Fruit fly (Drosophila melanogaster) whole organism, embryonic: Measurements from ENCODE around the gene CalpB.

Source experiments
- Aef1 ChIP-seq: fragments of 200-800 bp; sonication (Bioruptor generic); IDR thresholded peaks from 3 replicates; pipeline ENCODE4 v1.3.6; 2022; ENCODE audit warnings: missing biosample characterization, missing genetic modification characterization
- CG10366 ChIP-seq: fragments of 200-800 bp; sonication (Bioruptor generic); IDR thresholded peaks from 2 replicates; pipeline ENCODE4 v1.3.6; 2022; ENCODE audit warnings: missing biosample characterization, missing genetic modification characterization
- CG10654 ChIP-seq: fragments of 200-800 bp; sonication (Bioruptor generic); optimal IDR thresholded peaks from 2 replicates; lab custom pipeline; 2016; ENCODE audit warnings: missing biosample characterization, missing genetic modification characterization
- CG11085 ChIP-seq: fragments of 200-800 bp; sonication (Bioruptor generic); IDR thresholded peaks from 2 replicates; pipeline ENCODE4 v1.3.6; 2022; ENCODE audit warnings: missing biosample characterization, missing genetic modification characterization
- CG11456 ChIP-seq: fragments of 200-800 bp; sonication (Bioruptor generic); IDR thresholded peaks from 3 replicates; pipeline ENCODE4 v1.3.6; 2022; ENCODE audit warnings: missing biosample characterization, missing genetic modification characterization
- CG12236 ChIP-seq: fragments of 200-800 bp; sonication (Bioruptor generic); optimal IDR thresholded peaks from 2 replicates; lab custom pipeline; 2016; ENCODE audit warnings: missing biosample characterization, missing genetic modification characterization
- CG12659 ChIP-seq: fragments of 200-800 bp; sonication (Bioruptor generic); optimal IDR thresholded peaks from 3 replicates; lab custom pipeline; 2017; ENCODE audit warnings: mild to moderate bottlenecking, missing biosample characterization, missing genetic modification reagents, missing genetic modification characterization
- CG12744 ChIP-seq: fragments of 200-800 bp; sonication (Bioruptor generic); optimal IDR thresholded peaks from 2 replicates; lab custom pipeline; 2016; ENCODE audit warnings: missing biosample characterization, missing genetic modification characterization
- CG13296 ChIP-seq: fragments of 200-800 bp; sonication (Bioruptor generic); optimal IDR thresholded peaks from 3 replicates; lab custom pipeline; 2018; ENCODE audit warnings: missing biosample characterization, mild to moderate bottlenecking, missing genetic modification characterization
- CG13624 ChIP-seq: fragments of 200-800 bp; sonication (Bioruptor generic); optimal IDR thresholded peaks from 2 replicates; lab custom pipeline; 2016; ENCODE audit warnings: missing biosample characterization, missing genetic modification characterization
- CG16779 ChIP-seq: fragments of 200-800 bp; sonication (Bioruptor generic); IDR thresholded peaks from 2 replicates; pipeline ENCODE4 v1.3.6; 2022; ENCODE audit warnings: missing biosample characterization, missing genetic modification characterization
- CG17359 ChIP-seq: fragments of 200-800 bp; sonication (Bioruptor generic); optimal IDR thresholded peaks from 3 replicates; lab custom pipeline; 2018; ENCODE audit warnings: missing biosample characterization, mild to moderate bottlenecking, missing genetic modification characterization, moderate library complexity
- CG2889 ChIP-seq: fragments of 200-800 bp; sonication (Bioruptor generic); IDR thresholded peaks from 3 replicates; pipeline ENCODE4 v1.3.6; 2022; ENCODE audit warnings: missing biosample characterization, missing genetic modification characterization
- CG30431 ChIP-seq: fragments of 200-800 bp; sonication (Bioruptor generic); optimal IDR thresholded peaks from 2 replicates; lab custom pipeline; 2017; ENCODE audit warnings: missing biosample characterization, missing genetic modification characterization
- CG32767 ChIP-seq: fragments of 200-800 bp; sonication (Bioruptor generic); IDR thresholded peaks from 2 replicates; pipeline ENCODE4 v1.3.6; 2022; ENCODE audit warnings: missing biosample characterization, missing genetic modification characterization
- CG3281 ChIP-seq: fragments of 200-800 bp; sonication (Bioruptor generic); optimal IDR thresholded peaks from 3 replicates; lab custom pipeline; 2017; ENCODE audit warnings: missing biosample characterization, mild to moderate bottlenecking, missing genetic modification characterization
- CG4282 ChIP-seq: fragments of 200-800 bp; sonication (Bioruptor generic); optimal IDR thresholded peaks from 2 replicates; lab custom pipeline; 2016; ENCODE audit warnings: missing biosample characterization, missing genetic modification characterization
- CG5245 ChIP-seq: fragments of 200-800 bp; sonication (Bioruptor generic); optimal IDR thresholded peaks from 3 replicates; lab custom pipeline; 2016; ENCODE audit warnings: missing biosample characterization, missing genetic modification characterization
- CG6654 ChIP-seq: fragments of 200-800 bp; sonication (Bioruptor generic); optimal IDR thresholded peaks from 2 replicates; lab custom pipeline; 2017; ENCODE audit warnings: missing biosample characterization, mild to moderate bottlenecking, missing genetic modification characterization
- CG9797 ChIP-seq: fragments of 200-800 bp; sonication (Bioruptor generic); optimal IDR thresholded peaks from 3 replicates; lab custom pipeline; 2018; ENCODE audit warnings: missing biosample characterization, mild to moderate bottlenecking, missing genetic modification characterization
- CoRest ChIP-seq: fragments of 200-800 bp; sonication (Bioruptor generic); optimal IDR thresholded peaks from 3 replicates; lab custom pipeline; 2018; ENCODE audit warnings: missing biosample characterization, mild to moderate bottlenecking, missing genetic modification characterization, moderate library complexity
- Dip2 ChIP-seq: fragments of 200-800 bp; sonication (Bioruptor generic); IDR thresholded peaks from 2 replicates; pipeline ENCODE4 v1.3.6; 2022; ENCODE audit warnings: missing biosample characterization, missing genetic modification characterization
- Dip3 ChIP-seq: fragments of 200-800 bp; sonication (Bioruptor generic); optimal IDR thresholded peaks from 3 replicates; lab custom pipeline; 2016; ENCODE audit warnings: missing biosample characterization, missing genetic modification characterization
- Drgx ChIP-seq: fragments of 200-800 bp; sonication (Bioruptor generic); IDR thresholded peaks from 2 replicates; pipeline ENCODE4 v1.3.6; 2022; ENCODE audit warnings: missing biosample characterization, missing genetic modification characterization
- GATAe ChIP-seq: fragments of 200-800 bp; sonication (Bioruptor generic); conservative IDR thresholded peaks from 2 replicates; pipeline ENCODE4 v1.3.6; 2022; ENCODE audit warnings: missing biosample characterization, missing genetic modification characterization
- HHEX ChIP-seq: fragments of 200-800 bp; sonication (Bioruptor generic); optimal IDR thresholded peaks from 3 replicates; lab custom pipeline; 2017; ENCODE audit warnings: missing biosample characterization, mild to moderate bottlenecking, missing genetic modification characterization, missing genetic modification reagents
- MBD-R2 ChIP-seq: fragments of 200-800 bp; sonication (Bioruptor generic); IDR thresholded peaks from 2 replicates; pipeline ENCODE4 v1.3.6; 2022; ENCODE audit warnings: missing biosample characterization, missing genetic modification characterization
- Mad ChIP-seq: fragments of 200-800 bp; sonication (Bioruptor generic); optimal IDR thresholded peaks from 2 replicates; lab custom pipeline; 2016; ENCODE audit warnings: missing biosample characterization, missing genetic modification characterization
- Myb ChIP-seq: fragments of 200-800 bp; sonication (Bioruptor generic); optimal IDR thresholded peaks from 2 replicates; lab custom pipeline; 2016; ENCODE audit warnings: missing biosample characterization, missing genetic modification characterization
- PHDP ChIP-seq: fragments of 200-800 bp; sonication (Bioruptor generic); optimal IDR thresholded peaks from 3 replicates; lab custom pipeline; 2018; ENCODE audit warnings: missing biosample characterization, mild to moderate bottlenecking, missing genetic modification characterization, moderate library complexity
- Sox100B ChIP-seq: fragments of 200-800 bp; sonication (Bioruptor generic); optimal IDR thresholded peaks from 3 replicates; lab custom pipeline; 2018; ENCODE audit warnings: missing biosample characterization, mild to moderate bottlenecking, missing genetic modification characterization
- al ChIP-seq: fragments of 200-800 bp; sonication (Bioruptor generic); IDR thresholded peaks from 2 replicates; pipeline ENCODE4 v1.3.6; 2022; ENCODE audit warnings: missing biosample characterization, missing genetic modification characterization
- cwo ChIP-seq: fragments of 200-800 bp; sonication (Bioruptor generic); optimal IDR thresholded peaks from 3 replicates; lab custom pipeline; 2017; ENCODE audit warnings: missing biosample characterization, missing genetic modification characterization, mild to moderate bottlenecking, moderate library complexity, missing genetic modification reagents
- da ChIP-seq: fragments of 200-800 bp; sonication (Bioruptor generic); optimal IDR thresholded peaks from 2 replicates; lab custom pipeline; 2016; ENCODE audit warnings: missing biosample characterization, missing genetic modification characterization
- esg ChIP-seq: fragments of 200-800 bp; sonication (Bioruptor generic); conservative IDR thresholded peaks from 2 replicates; pipeline ENCODE4 v1.3.6; 2022; ENCODE audit warnings: missing biosample characterization, missing genetic modification characterization
- fru ChIP-seq: fragments of >200 bp; optimal IDR thresholded peaks from 2 replicates; lab custom pipeline; 2017
- gce ChIP-seq: fragments of 200-800 bp; sonication (Bioruptor generic); IDR thresholded peaks from 3 replicates; pipeline ENCODE4 v1.3.6; 2022; ENCODE audit warnings: missing biosample characterization, missing genetic modification characterization
- grau ChIP-seq: fragments of 200-800 bp; optimal IDR thresholded peaks from 3 replicates; lab custom pipeline; 2019; ENCODE audit warnings: missing biosample characterization, mild to moderate bottlenecking, missing genetic modification characterization, moderate library complexity
- gt ChIP-seq: fragments of 200-800 bp; sonication (Bioruptor generic); IDR thresholded peaks from 2 replicates; pipeline ENCODE4 v1.3.6; 2022; ENCODE audit warnings: missing biosample characterization, missing genetic modification characterization
- klu ChIP-seq: fragments of 200-800 bp; sonication (Bioruptor generic); IDR thresholded peaks from 2 replicates; pipeline ENCODE4 v1.3.6; 2022; ENCODE audit warnings: missing biosample characterization, missing genetic modification characterization
- knrl ChIP-seq: fragments of 200-800 bp; sonication (Bioruptor generic); IDR thresholded peaks from 3 replicates; pipeline ENCODE4 v1.3.6; 2022; ENCODE audit warnings: missing biosample characterization, missing genetic modification characterization; ENCODE audit not compliant: partially characterized antibody
- maf-S ChIP-seq: fragments of 200-800 bp; sonication (Bioruptor generic); optimal IDR thresholded peaks from 2 replicates; lab custom pipeline; 2016; ENCODE audit warnings: missing biosample characterization, missing genetic modification characterization
- nerfin-2 ChIP-seq: fragments of 200-800 bp; sonication (Bioruptor generic); IDR thresholded peaks from 2 replicates; pipeline ENCODE4 v1.3.6; 2022; ENCODE audit warnings: missing biosample characterization, missing genetic modification characterization; ENCODE audit not compliant: partially characterized antibody
- oc ChIP-seq: fragments of 200-800 bp; sonication (Bioruptor generic); optimal IDR thresholded peaks from 2 replicates; lab custom pipeline; 2018; ENCODE audit warnings: missing biosample characterization, mild to moderate bottlenecking, missing genetic modification characterization, moderate library complexity
- odd ChIP-seq: fragments of 200-800 bp; sonication (Bioruptor generic); optimal IDR thresholded peaks from 2 replicates; lab custom pipeline; 2017; ENCODE audit warnings: missing biosample characterization, mild to moderate bottlenecking, missing genetic modification characterization
- pnt ChIP-seq: fragments of 200-800 bp; sonication (Bioruptor generic); optimal IDR thresholded peaks from 3 replicates; lab custom pipeline; 2016; ENCODE audit warnings: missing biosample characterization, missing genetic modification characterization
- row ChIP-seq: fragments of 200-800 bp; sonication (Bioruptor generic); IDR thresholded peaks from 3 replicates; pipeline ENCODE4 v1.3.6; 2022; ENCODE audit warnings: missing biosample characterization, missing genetic modification characterization
- sr ChIP-seq: fragments of 200-800 bp; sonication (Bioruptor generic); IDR thresholded peaks from 3 replicates; pipeline ENCODE4 v1.3.6; 2022; ENCODE audit warnings: missing biosample characterization, missing genetic modification characterization
- tin ChIP-seq: fragments of 200-800 bp; sonication (Bioruptor generic); optimal IDR thresholded peaks from 3 replicates; lab custom pipeline; 2016; ENCODE audit warnings: missing biosample characterization, missing genetic modification characterization
- unc-4 ChIP-seq: fragments of 200-800 bp; sonication (Bioruptor generic); IDR thresholded peaks from 2 replicates; pipeline ENCODE4 v1.3.6; 2022; ENCODE audit warnings: missing biosample characterization, missing genetic modification characterization; ENCODE audit not compliant: partially characterized antibody

Gene CalpB

DNA sequence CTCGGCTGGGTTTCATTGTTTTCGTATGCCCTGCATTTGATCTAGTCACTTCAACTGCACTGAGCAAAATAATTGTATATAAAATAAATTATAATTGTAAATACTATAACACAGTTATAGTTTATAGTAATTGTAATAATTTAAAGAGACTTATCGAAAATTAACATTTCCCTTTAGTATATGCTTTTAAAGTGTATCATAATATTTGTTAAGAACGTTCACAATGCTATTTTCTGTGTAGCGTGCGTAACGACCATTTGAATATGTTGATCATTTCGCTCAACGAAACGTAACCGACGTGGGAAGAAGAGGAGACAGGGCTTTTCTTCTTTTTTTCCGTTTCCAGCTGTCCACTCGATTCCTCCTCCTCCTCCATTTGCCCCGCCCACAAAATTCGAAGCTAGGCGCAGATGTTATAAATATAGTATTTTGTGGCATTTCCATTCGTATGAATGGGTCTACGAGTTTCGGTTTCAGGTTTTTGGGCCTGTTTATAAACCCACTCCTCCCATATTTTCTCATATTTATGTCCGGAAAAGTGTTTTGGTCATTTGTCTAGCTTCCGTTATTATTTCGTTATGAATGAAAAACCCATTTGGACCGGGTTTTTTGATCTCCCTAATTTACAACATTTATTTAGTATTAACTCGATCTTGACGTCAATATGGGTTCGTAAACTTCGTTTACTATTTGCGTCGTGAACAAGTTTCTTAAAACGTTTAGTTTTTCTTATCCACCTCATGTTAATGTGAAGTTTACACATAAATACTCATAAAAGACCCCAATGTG, 31.9 kb upstream of the CalpB start (continued):
- TF ChIP-seq CG9797 (GFP tag; lab: Kevin White, UChicago), result no peak
- peak; percentile 86 for TF ChIP-seq gce
- TF ChIP-seq Dip3 (GFP tag; lab: Kevin White, UChicago), result no peak
- TF ChIP-seq CG32767 (GFP tag; lab: Robert Waterston, UW), result peak; percentile 82
- no peak for TF ChIP-seq GATAe
- TF ChIP-seq CG10654 (GFP tag; lab: Kevin White, UChicago), result peak; percentile 67
- TF ChIP-seq da (GFP tag; lab: Kevin White, UChicago), result no peak
- peak; percentile 19; the same call in 1 of the 2 replicates for TF ChIP-seq al (GFP tag; lab: Robert Waterston, UW)
- no peak for TF ChIP-seq pnt
- TF ChIP-seq CoRest (tag; lab: Kevin White, UChicago), result peak; percentile 88
- no peak for TF ChIP-seq CG4282 (GFP tag; lab: Kevin White, UChicago)
- TF ChIP-seq PHDP (tag; lab: Kevin White, UChicago), result peak; percentile 87
- peak; percentile 69 for TF ChIP-seq CG5245 (GFP tag; lab: Kevin White, UChicago)
- peak; percentile 72 for TF ChIP-seq tin (GFP tag; lab: Kevin White, UChicago)
- TF ChIP-seq CG13624 (GFP tag; lab: Kevin White, UChicago), result no peak
- peak; percentile 83 for TF ChIP-seq oc (tag; lab: Kevin White, UChicago)
- no peak for TF ChIP-seq fru (lab: Kevin White, UChicago)
- peak; percentile 34 for TF ChIP-seq CG6654 (GFP tag; lab: Kevin White, UChicago)
- TF ChIP-seq CG12236 (GFP tag; lab: Kevin White, UChicago), result no peak
- no peak for TF ChIP-seq Mad
- TF ChIP-seq Drgx, result peak; percentile 39; the same call in 1 of the 2 replicates
- no peak for TF ChIP-seq CG3281 (GFP tag; lab: Kevin White, UChicago)
- 0 out of 3 replicates have a peak, but pooled peaks have one; percentile 40 for TF ChIP-seq CG2889
- TF ChIP-seq odd (GFP tag; lab: Kevin White, UChicago), result peak; percentile 59
- TF ChIP-seq gt (GFP tag; lab: Robert Waterston, UW), result peak; percentile 82
- TF ChIP-seq sr (GFP tag; lab: Robert Waterston, UW), result peak; percentile 68; the same call in 2 of the 3 replicates
- TF ChIP-seq Sox100B, result peak; percentile 85
- TF ChIP-seq grau, result peak; percentile 86
- TF ChIP-seq Aef1 (GFP tag; lab: Robert Waterston, UW), result peak; percentile 60
- no peak for TF ChIP-seq CG16779
- no peak for TF ChIP-seq knrl
- peak; percentile 91 for TF ChIP-seq CG17359 (tag; lab: Kevin White, UChicago)
- TF ChIP-seq unc-4 (GFP tag; lab: Robert Waterston, UW), result no peak
- TF ChIP-seq CG30431 (GFP tag; lab: Kevin White, UChicago), result peak; percentile 75
- peak; percentile 45 for TF ChIP-seq CG13296 (GFP tag; lab: Kevin White, UChicago)
- peak; percentile 41; the same call in 1 of the 2 replicates for TF ChIP-seq klu
- peak; percentile 67; the same call in 1 of the 2 replicates for TF ChIP-seq esg (GFP tag; lab: Robert Waterston, UW)
- no peak for TF ChIP-seq Myb (GFP tag; lab: Kevin White, UChicago)
- TF ChIP-seq maf-S (GFP tag; lab: Kevin White, UChicago), result no peak
- TF ChIP-seq CG12744, result no peak
- TF ChIP-seq row (GFP tag; lab: Robert Waterston, UW), result peak; percentile 87
- peak; percentile 67 for TF ChIP-seq HHEX (GFP tag; lab: Kevin White, UChicago)
- TF ChIP-seq CG11456 (GFP tag; lab: Robert Waterston, UW), result 0 out of 3 replicates have a peak, but pooled peaks have one; percentile 49
- no peak for TF ChIP-seq Dip2 (GFP tag; lab: Robert Waterston, UW)
- no peak for TF ChIP-seq nerfin-2 (GFP tag; lab: Robert Waterston, UW)
- peak; percentile 67 for TF ChIP-seq CG11085 (GFP tag; lab: Robert Waterston, UW)
- TF ChIP-seq cwo (GFP tag; lab: Kevin White, UChicago), result peak; percentile 28
- TF ChIP-seq CG12659 (GFP tag; lab: Kevin White, UChicago), result peak; percentile 42
- 0 out of 2 replicates have a peak, but pooled peaks have one; percentile 9 for TF ChIP-seq MBD-R2
- peak; percentile 67 for TF ChIP-seq CG10366 (GFP tag; lab: Robert Waterston, UW)
